Worm (Caenorhabditis elegans) whole organism, mixed stage, embryonic: ENCODE data around the gene rhgf-1.

Experiments
- ces-1 ChIP-seq: fragments of 150-350 bp; optimal IDR thresholded peaks from 2 replicates; lab custom pipeline; 2014; ENCODE audit warnings: missing biosample characterization, missing genetic modification reagents, missing genetic modification characterization
- elt-1 ChIP-seq: sonication (generic microtip); optimal IDR thresholded peaks from 2 replicates; lab custom pipeline; 2017; ENCODE audit warnings: missing genetic modification characterization, mild to moderate bottlenecking, missing compliant biosample characterization, antibody characterized with exemption, moderate library complexity, borderline replicate concordance; ENCODE audit not compliant: insufficient read depth
- nhr-28 ChIP-seq: fragments of 150-350 bp; optimal IDR thresholded peaks from 2 replicates; lab custom pipeline; 2014; ENCODE audit warnings: missing biosample characterization, missing genetic modification characterization
- unc-39 ChIP-seq: fragments of 150-350 bp; optimal IDR thresholded peaks from 2 replicates; lab custom pipeline; 2014; ENCODE audit warnings: missing biosample characterization, missing genetic modification characterization

- TF ChIP-seq nhr-28 (tag; lab: Kevin White, UChicago): no peak
- TF ChIP-seq ces-1 (GFP tag; lab: Kevin White, UChicago): no peak
- TF ChIP-seq elt-1 (tag; lab: Kevin White, UChicago): no peak
- TF ChIP-seq unc-39 (tag; lab: Kevin White, UChicago): no peak
Observed at ce11 chrX:10664759-10665158, 46.9 kb downstream of the rhgf-1 start.
